Worm (Caenorhabditis elegans) whole organism, L1 larva: ENCODE results near the gene R13D11.3.

Experiments used
- skn-1 ChIP-seq: fragments of 150-350 bp; optimal IDR thresholded peaks from 2 replicates; lab custom pipeline; 2014; ENCODE audit warnings: missing biosample characterization, missing genetic modification characterization
- snpc-4 ChIP-seq: fragments of 150-350 bp; optimal IDR thresholded peaks from 2 replicates; lab custom pipeline; 2014; ENCODE audit warnings: missing biosample characterization, missing genetic modification characterization

DNA sequence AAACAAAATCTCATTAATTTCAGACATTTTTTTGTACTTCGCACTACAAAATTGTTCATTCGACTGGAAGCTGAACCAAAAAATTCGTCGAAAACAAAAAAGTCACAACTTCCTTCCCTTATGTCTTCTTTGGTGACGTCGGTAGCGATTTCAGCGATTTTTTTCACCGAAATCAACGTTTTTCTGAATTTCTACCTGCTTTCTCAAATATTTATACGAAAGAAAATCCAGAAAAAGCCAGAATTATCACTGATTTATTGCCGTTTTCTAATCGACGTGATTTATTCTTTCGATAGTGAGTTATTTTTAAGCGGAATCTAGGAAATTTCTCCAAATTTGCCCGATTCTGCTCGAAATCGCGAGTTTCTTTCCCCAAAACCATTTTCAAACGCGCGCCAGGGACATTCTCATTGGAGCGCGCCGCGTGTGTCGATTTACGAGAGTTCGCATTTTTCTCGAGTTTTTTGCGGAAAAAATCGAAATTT lies 39.9 kb upstream of the R13D11.3 start, which contains the start of gene srbc-58:
- TF ChIP-seq skn-1 (tag; lab: Kevin White, UChicago): no peak
- no peak for TF ChIP-seq snpc-4
